Worm (Caenorhabditis elegans): Measurements from ENCODE around the gene trmt-10C.2.

- TF ChIP-seq nhr-48 (tag; optimal IDR thresholded peaks at IDR 0.05) (no peak), ceh-28 (tag; optimal IDR thresholded peaks at IDR 0.05) (no peak), lin-15B (tag; optimal IDR thresholded peaks at IDR 0.05) (no peak), snpc-4 (tag; optimal IDR thresholded peaks at IDR 0.05) (no peak)
These were observed 34.6 kb upstream of the trmt-10C.2 start for ce11 chrIII:6311452-6311851.

All from whole organism, L4 larva.